Worm (Caenorhabditis elegans): ENCODE measurements around the gene ZK863.1.

The ZK863.1 gene

ce11 chrV:12184308-12184999 is 14.4 kb upstream of the ZK863.1 start, which contains the start of gene srd-4:
srd-4 (plus strand) TSS chrV:12184949.
- no peak for TF ChIP-seq W03F9.2 (tag; optimal IDR thresholded peaks at IDR 0.05)
- TF ChIP-seq dao-5 (tag; optimal IDR thresholded peaks at IDR 0.05): no peak
- no peak for TF ChIP-seq him-1 (tag; optimal IDR thresholded peaks at IDR 0.05)

- no peak for TF ChIP-seq W03F9.2 (tag; optimal IDR thresholded peaks at IDR 0.05)
- TF ChIP-seq him-1 (tag; optimal IDR thresholded peaks at IDR 0.05): no peak
- no peak for TF ChIP-seq dao-5 (tag; optimal IDR thresholded peaks at IDR 0.05)
These were observed 13.8 kb upstream of the ZK863.1 start, which contains the start of gene usip-1 for ce11 chrV:12183854-12184253. usip-1 (minus strand) TSS chrV:12184194.

- TF ChIP-seq W03F9.2 (tag; optimal IDR thresholded peaks at IDR 0.05) (no peak), him-1 (tag; optimal IDR thresholded peaks at IDR 0.05) (no peak), dao-5 (tag; optimal IDR thresholded peaks at IDR 0.05) (no peak)
These were observed 11.3 kb upstream of the ZK863.1 start, which contains the start of gene elpc-3 for ce11 chrV:12181310-12181709. elpc-3 (minus strand) TSS chrV:12181410.

- TF ChIP-seq dao-5 (tag; optimal IDR thresholded peaks at IDR 0.05) (no peak), W03F9.2 (tag; optimal IDR thresholded peaks at IDR 0.05) (no peak), him-1 (tag; optimal IDR thresholded peaks at IDR 0.05) (no peak)
These were observed 9.3 kb upstream of the ZK863.1 start, which contains the start of gene clec-224 for ce11 chrV:12179338-12179737. clec-224 (minus strand) TSS chrV:12179438.

- no peak for TF ChIP-seq W03F9.2 (tag; optimal IDR thresholded peaks at IDR 0.05)
- no peak for TF ChIP-seq dao-5 (tag; optimal IDR thresholded peaks at IDR 0.05)
- TF ChIP-seq him-1 (tag; optimal IDR thresholded peaks at IDR 0.05): no peak
These were observed 2.4 kb downstream of the ZK863.1 start, which contains the start of gene col-37 for ce11 chrV:12167653-12168052. col-37 (minus strand) TSS chrV:12167753.

DNA sequence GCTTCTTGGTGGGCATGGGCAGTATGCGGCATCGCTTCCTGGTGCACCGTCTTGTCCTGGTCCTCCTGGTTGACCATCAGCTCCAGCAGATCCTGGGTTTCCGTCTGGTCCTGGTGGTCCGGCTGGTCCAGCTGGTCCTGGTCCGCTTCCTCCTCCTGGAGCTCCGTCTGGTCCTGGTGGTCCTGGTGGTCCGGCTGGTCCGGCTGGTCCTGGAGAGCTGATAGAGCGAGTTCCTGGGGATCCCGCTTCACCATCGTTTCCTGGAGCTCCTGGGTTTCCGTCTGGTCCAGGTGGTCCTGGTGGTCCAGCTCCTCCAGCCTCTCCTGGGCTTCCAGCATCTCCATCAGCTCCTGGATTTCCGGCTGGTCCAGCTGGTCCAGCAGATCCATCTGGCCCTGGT is 3.0 kb downstream of the ZK863.1 start:
- TF ChIP-seq W03F9.2 (tag; optimal IDR thresholded peaks at IDR 0.05) (no peak), dao-5 (tag; optimal IDR thresholded peaks at IDR 0.05) (no peak), him-1 (tag; optimal IDR thresholded peaks at IDR 0.05) (no peak)

- TF ChIP-seq dao-5 (tag; optimal IDR thresholded peaks at IDR 0.05) (no peak), W03F9.2 (tag; optimal IDR thresholded peaks at IDR 0.05) (no peak), him-1 (tag; optimal IDR thresholded peaks at IDR 0.05) (no peak)
These were observed 7.1 kb downstream of the ZK863.1 start, which contains the start of gene srj-4 for ce11 chrV:12162906-12163305. srj-4 (plus strand) TSS chrV:12163206.

ce11 chrV:12162220-12162619 is 7.8 kb downstream of the ZK863.1 start, which contains the start of gene C27A7.5:
C27A7.5 (minus strand) TSS chrV:12162320.
- no peak for TF ChIP-seq W03F9.2 (tag; optimal IDR thresholded peaks at IDR 0.05)
- TF ChIP-seq dao-5 (tag; optimal IDR thresholded peaks at IDR 0.05): no peak
- TF ChIP-seq him-1 (tag; optimal IDR thresholded peaks at IDR 0.05): no peak

DNA sequence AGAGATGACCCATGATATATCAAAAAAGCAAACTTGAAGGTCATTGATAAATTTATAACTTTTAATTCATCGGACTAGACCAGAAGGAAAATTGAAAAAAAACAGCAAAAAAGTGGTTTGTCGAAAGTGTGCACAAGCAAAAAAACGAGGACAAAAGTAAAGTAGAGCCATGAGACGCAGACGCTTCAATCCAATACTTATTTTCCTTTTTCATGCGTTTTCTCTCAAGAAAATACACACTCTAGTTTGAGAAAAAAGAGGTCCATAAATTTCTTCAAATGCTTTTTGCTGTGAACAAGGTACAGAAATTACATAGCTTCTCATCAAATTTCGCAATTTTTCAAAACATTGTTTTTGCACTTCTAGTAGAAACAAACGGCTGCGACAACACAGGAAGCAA is 8.9 kb downstream of the ZK863.1 start:
- no peak for TF ChIP-seq W03F9.2 (tag; optimal IDR thresholded peaks at IDR 0.05)
- TF ChIP-seq him-1 (tag; optimal IDR thresholded peaks at IDR 0.05): no peak
- no peak for TF ChIP-seq dao-5 (tag; optimal IDR thresholded peaks at IDR 0.05)

- TF ChIP-seq W03F9.2 (tag; optimal IDR thresholded peaks at IDR 0.05) (no peak), dao-5 (tag; optimal IDR thresholded peaks at IDR 0.05) (no peak)
These were observed 10.0 kb downstream of the ZK863.1 start for ce11 chrV:12159975-12160374.

- TF ChIP-seq him-1 (tag; optimal IDR thresholded peaks at IDR 0.05): no peak
These were observed 11.6 kb downstream of the ZK863.1 start for ce11 chrV:12158377-12158776.

- TF ChIP-seq dao-5 (tag; optimal IDR thresholded peaks at IDR 0.05) (no peak), him-1 (tag; optimal IDR thresholded peaks at IDR 0.05) (no peak), W03F9.2 (tag; optimal IDR thresholded peaks at IDR 0.05) (no peak)
These were observed 15.5 kb downstream of the ZK863.1 start, which contains the start of gene C27A7.9 for ce11 chrV:12154554-12154953. C27A7.9 (minus strand) TSS chrV:12154654.

- TF ChIP-seq dao-5 (tag; optimal IDR thresholded peaks at IDR 0.05) (no peak), him-1 (tag; optimal IDR thresholded peaks at IDR 0.05) (no peak), W03F9.2 (tag; optimal IDR thresholded peaks at IDR 0.05) (no peak)
These were observed 16.2 kb downstream of the ZK863.1 start for ce11 chrV:12153784-12154183.

DNA sequence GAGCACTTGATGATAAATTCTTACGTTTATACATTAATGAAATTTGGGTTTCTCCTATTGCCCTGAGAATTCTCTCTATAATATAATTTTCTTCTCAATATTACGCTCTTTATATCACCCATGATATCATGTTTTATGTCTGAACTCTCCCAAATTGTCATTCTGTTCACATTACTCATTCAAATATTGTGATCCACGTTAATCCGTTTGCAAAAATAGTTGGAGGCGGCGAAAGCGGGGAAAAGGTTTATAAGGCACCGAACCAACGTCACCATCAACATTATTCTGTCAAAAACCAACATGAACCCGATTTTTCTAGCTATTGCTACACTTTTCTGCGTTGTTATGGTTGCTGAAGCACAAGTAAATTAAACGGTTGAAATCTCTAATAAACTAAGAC is 17.2 kb downstream of the ZK863.1 start, which contains the start of gene C27A7.8:
Gene C27A7.8 (plus strand): TSS at position 301 of the 400 bp plus-strand sequence.
- TF ChIP-seq W03F9.2 (tag; optimal IDR thresholded peaks at IDR 0.05) (no peak), dao-5 (tag; optimal IDR thresholded peaks at IDR 0.05) (no peak), him-1 (tag; optimal IDR thresholded peaks at IDR 0.05) (no peak)

ce11 chrV:12150607-12151006 is 19.4 kb downstream of the ZK863.1 start, which contains the start of gene che-11:
che-11 (minus strand) TSS chrV:12150707.
- no peak for TF ChIP-seq W03F9.2 (tag; optimal IDR thresholded peaks at IDR 0.05)
- no peak for TF ChIP-seq him-1 (tag; optimal IDR thresholded peaks at IDR 0.05)
- no peak for TF ChIP-seq dao-5 (tag; optimal IDR thresholded peaks at IDR 0.05)

All from whole organism, L4/young adult.